Fruit fly (Drosophila melanogaster): Measurements from ENCODE around the gene CG13784.

CG13784 gene

DNA sequence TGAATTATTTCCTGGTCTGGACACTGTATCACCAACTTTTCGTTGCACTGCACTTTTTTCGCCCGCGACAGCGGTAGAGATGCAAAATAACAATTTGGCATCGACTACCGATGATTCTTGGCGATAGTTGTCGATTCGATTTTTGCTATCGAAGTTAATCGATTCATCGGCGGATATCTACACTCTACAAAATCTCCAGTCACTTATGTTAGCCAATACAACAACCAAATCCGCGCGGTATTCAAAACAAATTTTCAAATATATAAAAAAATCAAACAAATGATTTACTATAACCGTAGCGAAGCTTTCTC lies 15.7 kb downstream of the CG13784 start, which contains the start of gene CG4502 (continued):
- TF ChIP-seq Dfd (GFP tag; optimal IDR thresholded peaks at IDR 0.05) (no peak), CG7928 (GFP tag; optimal IDR thresholded peaks at IDR 0.05) (peak; percentile 20), CG15269 (tag; optimal IDR thresholded peaks at IDR 0.05) (no peak), nerfin-2 (GFP tag; IDR thresholded peaks at IDR 0.05; ENCODE audit: partially characterized antibody) (peak; percentile 99), dan (GFP tag; IDR thresholded peaks at IDR 0.05) (no peak), dm (GFP tag; optimal IDR thresholded peaks at IDR 0.05) (no peak), caup (GFP tag; optimal IDR thresholded peaks at IDR 0.05; ENCODE audit: severe bottlenecking) (peak; percentile 9), Hr51 (GFP tag; optimal IDR thresholded peaks at IDR 0.05) (no peak), corto (GFP tag; optimal IDR thresholded peaks at IDR 0.05) (no peak), lov (optimal IDR thresholded peaks at IDR 0.05) (no peak), lov (GFP tag; IDR thresholded peaks at IDR 0.05) (no peak), CG1602 (GFP tag; optimal IDR thresholded peaks at IDR 0.05) (no peak), Optix (GFP tag; IDR thresholded peaks at IDR 0.05) (no peak), CG18011 (GFP tag; optimal IDR thresholded peaks at IDR 0.05) (no peak), CG15601 (tag; optimal IDR thresholded peaks at IDR 0.05) (peak; percentile 41), phol (tag; optimal IDR thresholded peaks at IDR 0.05) (peak; percentile 37), CG17829 (tag; optimal IDR thresholded peaks at IDR 0.05) (peak; percentile 50), CG8944 (GFP tag; optimal IDR thresholded peaks at IDR 0.05) (no peak), HLHmδ (GFP tag; optimal IDR thresholded peaks at IDR 0.05) (no peak), cwo (GFP tag; optimal IDR thresholded peaks at IDR 0.05) (no peak), CG31224 (GFP tag; IDR thresholded peaks at IDR 0.05) (no peak), her (GFP tag; optimal IDR thresholded peaks at IDR 0.05) (peak; percentile 47), toy (GFP tag; IDR thresholded peaks at IDR 0.05) (no peak), CG43689 (GFP tag; IDR thresholded peaks at IDR 0.05) (no peak), CG42726 (GFP tag; IDR thresholded peaks at IDR 0.05; ENCODE audit: partially characterized antibody) (peak; percentile 100), crc (GFP tag; optimal IDR thresholded peaks at IDR 0.05) (no peak), slbo (GFP tag; IDR thresholded peaks at IDR 0.05) (peak; percentile 57), amos (GFP tag; IDR thresholded peaks at IDR 0.05; ENCODE audit: partially characterized antibody) (peak; percentile 100), crol (GFP tag; IDR thresholded peaks at IDR 0.05) (no peak), CG3995 (GFP tag; optimal IDR thresholded peaks at IDR 0.05) (peak; percentile 74), klu (GFP tag; IDR thresholded peaks at IDR 0.05) (no peak), Six4 (GFP tag; optimal IDR thresholded peaks at IDR 0.05) (no peak), D19B (GFP tag; optimal IDR thresholded peaks at IDR 0.05) (no peak), Bteb2 (GFP tag; optimal IDR thresholded peaks at IDR 0.05) (peak; percentile 51), CG13123 (GFP tag; optimal IDR thresholded peaks at IDR 0.05) (no peak), CG18619 (GFP tag; optimal IDR thresholded peaks at IDR 0.05) (no peak), emc (GFP tag; optimal IDR thresholded peaks at IDR 0.05) (no peak), bigmax (GFP tag; optimal IDR thresholded peaks at IDR 0.05) (no peak), Sry-δ (GFP tag; optimal IDR thresholded peaks at IDR 0.05) (peak; percentile 98), aop (GFP tag; IDR thresholded peaks at IDR 0.05) (no peak), Dek (tag; optimal IDR thresholded peaks at IDR 0.05) (peak; percentile 21), exex (tag; optimal IDR thresholded peaks at IDR 0.05) (no peak), lbe (GFP tag; optimal IDR thresholded peaks at IDR 0.05) (peak; percentile 30), CG1647 (GFP tag; optimal IDR thresholded peaks at IDR 0.05) (no peak), oc (tag; optimal IDR thresholded peaks at IDR 0.05) (no peak), CG4424 (GFP tag; optimal IDR thresholded peaks at IDR 0.05) (peak; percentile 10), CG34224 (GFP tag; IDR thresholded peaks at IDR 0.05; ENCODE audit: partially characterized antibody) (peak; percentile 100), chm (GFP tag; IDR thresholded peaks at IDR 0.05) (no peak), ewg (GFP tag; optimal IDR thresholded peaks at IDR 0.05) (no peak), CG14014 (GFP tag; IDR thresholded peaks at IDR 0.05) (no peak), CG18476 (GFP tag; optimal IDR thresholded peaks at IDR 0.05) (no peak), TFAM (GFP tag; optimal IDR thresholded peaks at IDR 0.05) (no peak)

All from whole organism, embryonic.